Worm (Caenorhabditis elegans) whole organism, L1 larva: ENCODE data around the gene acs-14.

Experiments used
- C16A3.4 ChIP-seq: fragments of 150-350 bp; optimal IDR thresholded peaks from 2 replicates; lab custom pipeline; 2014; ENCODE audit warnings: missing biosample characterization, missing genetic modification characterization
- Y116A8C.19 ChIP-seq: sonication (generic microtip); optimal IDR thresholded peaks from 2 replicates; lab custom pipeline; 2016; ENCODE audit warnings: missing compliant biosample characterization, missing genetic modification characterization, borderline replicate concordance
- aha-1 ChIP-seq: fragments of 150-350 bp; optimal IDR thresholded peaks from 2 replicates; lab custom pipeline; 2014; ENCODE audit warnings: missing biosample characterization, missing genetic modification characterization
- ama-1 ChIP-seq: fragments of 150-350 bp; optimal IDR thresholded peaks from 2 replicates; lab custom pipeline; 2014
- blmp-1 ChIP-seq: fragments of 150-350 bp; optimal IDR thresholded peaks from 2 replicates; lab custom pipeline; 2014; ENCODE audit warnings: missing biosample characterization, missing genetic modification characterization
- ceh-88 ChIP-seq: fragments of 200-800 bp; sonication (Bioruptor generic); IDR thresholded peaks from 2 replicates; pipeline ENCODE4 v1.3.6; 2022; ENCODE audit warnings: missing genetic modification characterization, missing compliant biosample characterization
- ces-1 ChIP-seq: fragments of 150-350 bp; optimal IDR thresholded peaks from 2 replicates; lab custom pipeline; 2014; ENCODE audit warnings: missing biosample characterization, missing genetic modification reagents, missing genetic modification characterization
- efl-1 ChIP-seq, 4 experiments: fragments of 150-350 bp; optimal IDR thresholded peaks in 3 of 4; peaks in 1 of 4; 1 replicate in 1 of 4; 2 replicates in 3 of 4; lab custom pipeline; 2014; ENCODE audit warnings: missing biosample characterization in 2 of 4, missing genetic modification characterization in 2 of 4, missing genetic modification reagents in 2 of 4
- egl-13 ChIP-seq: sonication (generic microtip); optimal IDR thresholded peaks from 2 replicates; lab custom pipeline; 2016; ENCODE audit warnings: missing genotype, missing genetic modification reagents, missing genetic modification characterization, missing compliant biosample characterization
- egl-27 ChIP-seq, 2 experiments: fragments of 150-350 bp in 1 of 2; sonication (generic microtip); optimal IDR thresholded peaks; 3 replicates each; lab custom pipeline; 2017 to 2018; ENCODE audit warnings: missing biosample characterization in 2 of 2, missing genetic modification characterization in 2 of 2, missing genetic modification reagents in 2 of 2
- elt-2 ChIP-seq: sonication (generic microtip); optimal IDR thresholded peaks from 2 replicates; lab custom pipeline; 2016; ENCODE audit warnings: missing genetic modification characterization, mild to moderate bottlenecking, inconsistent platforms, missing compliant biosample characterization, missing genetic modification reagents
- elt-3 ChIP-seq, 6 experiments: fragments of 150-350 bp in 1 of 6; sonication (generic microtip); optimal IDR thresholded peaks; 2 replicates each; lab custom pipeline; 2017 to 2018; ENCODE audit warnings: missing biosample characterization in 6 of 6, missing genetic modification characterization in 6 of 6, inconsistent platforms in 1 of 6
- ets-5 ChIP-seq: fragments of 200-800 bp; sonication (Bioruptor generic); IDR thresholded peaks from 2 replicates; pipeline ENCODE4 v1.3.6; 2022; ENCODE audit warnings: missing genetic modification characterization, missing compliant biosample characterization
- fkh-10 ChIP-seq: sonication (generic microtip); optimal IDR thresholded peaks from 2 replicates; lab custom pipeline; 2017; ENCODE audit warnings: missing biosample characterization, missing genetic modification reagents, missing genetic modification characterization
- fkh-4 ChIP-seq: sonication (generic microtip); optimal IDR thresholded peaks from 2 replicates; lab custom pipeline; 2016; ENCODE audit warnings: missing compliant biosample characterization, missing genetic modification characterization, borderline replicate concordance
- fkh-8 ChIP-seq: sonication (generic microtip); optimal IDR thresholded peaks from 2 replicates; lab custom pipeline; 2016; ENCODE audit warnings: mild to moderate bottlenecking, missing genetic modification characterization, missing compliant biosample characterization
- fos-1 ChIP-seq: fragments of 150-350 bp; optimal IDR thresholded peaks from 2 replicates; lab custom pipeline; 2014; ENCODE audit warnings: missing biosample characterization, missing genetic modification characterization
- hlh-17 ChIP-seq: fragments of 200-800 bp; sonication (Bioruptor generic); optimal IDR thresholded peaks from 2 replicates; lab custom pipeline; 2018; ENCODE audit warnings: missing genetic modification characterization, mild to moderate bottlenecking, missing compliant biosample characterization, moderate library complexity, borderline replicate concordance
- hlh-4 ChIP-seq: sonication (generic microtip); optimal IDR thresholded peaks from 2 replicates; lab custom pipeline; 2016; ENCODE audit warnings: mild to moderate bottlenecking, missing genetic modification characterization, missing compliant biosample characterization
- hpl-2 ChIP-seq: fragments of 150-350 bp; optimal IDR thresholded peaks from 2 replicates; lab custom pipeline; 2014; ENCODE audit warnings: missing biosample characterization, missing genetic modification reagents, missing genetic modification characterization
- isw-1 ChIP-seq: fragments of 200-800 bp; sonication (Bioruptor generic); IDR thresholded peaks from 2 replicates; pipeline ENCODE4 v1.3.6; 2022; ENCODE audit warnings: missing genetic modification characterization, missing compliant biosample characterization
- jun-1 ChIP-seq: fragments of 150-350 bp; optimal IDR thresholded peaks from 2 replicates; lab custom pipeline; 2014; ENCODE audit warnings: missing biosample characterization, missing genetic modification reagents, missing genetic modification characterization
- lin-14 ChIP-seq: fragments of 200-800 bp; sonication (Bioruptor generic); optimal IDR thresholded peaks from 2 replicates; lab custom pipeline; 2018; ENCODE audit warnings: mild to moderate bottlenecking, missing genetic modification characterization, moderate library complexity, missing compliant biosample characterization
- lin-15B ChIP-seq: fragments of 150-350 bp; sonication (generic microtip); optimal IDR thresholded peaks from 3 replicates; lab custom pipeline; 2014; ENCODE audit warnings: missing biosample characterization, missing genetic modification characterization
- lin-35 ChIP-seq, 2 experiments: fragments of 150-350 bp; optimal IDR thresholded peaks; 2 replicates each; lab custom pipeline; 2014; ENCODE audit warnings: missing biosample characterization in 2 of 2, missing genetic modification characterization in 2 of 2, missing genetic modification reagents in 2 of 2
- lin-39 ChIP-seq: fragments of 150-350 bp; optimal IDR thresholded peaks from 2 replicates; lab custom pipeline; 2014; ENCODE audit warnings: missing biosample characterization, missing genetic modification reagents, missing genetic modification characterization
- lir-3 ChIP-seq: sonication (generic microtip); optimal IDR thresholded peaks from 2 replicates; lab custom pipeline; 2016; ENCODE audit warnings: mild to moderate bottlenecking, missing genetic modification characterization, moderate library complexity, missing compliant biosample characterization; ENCODE audit not compliant: poor library complexity
- lsy-2 ChIP-seq, 2 experiments: fragments of 150-350 bp; optimal IDR thresholded peaks; 2 replicates each; lab custom pipeline; 2014; ENCODE audit warnings: missing biosample characterization in 2 of 2, missing genetic modification characterization in 2 of 2
- mab-9 ChIP-seq: fragments of 200-800 bp; sonication (Bioruptor generic); IDR thresholded peaks from 2 replicates; pipeline ENCODE4 v1.3.6; 2022; ENCODE audit warnings: missing genetic modification reagents, missing genetic modification characterization, missing compliant biosample characterization
- mdl-1 ChIP-seq, 2 experiments: fragments of 150-350 bp; optimal IDR thresholded peaks; 2 replicates each; lab custom pipeline; 2014 to 2017; ENCODE audit warnings: missing biosample characterization in 2 of 2, missing genetic modification characterization in 2 of 2, inconsistent platforms in 1 of 2
- mef-2 ChIP-seq: fragments of 150-350 bp; optimal IDR thresholded peaks from 2 replicates; lab custom pipeline; 2014; ENCODE audit warnings: missing biosample characterization, missing genetic modification characterization
- nhr-12 ChIP-seq: sonication (generic microtip); optimal IDR thresholded peaks from 2 replicates; lab custom pipeline; 2017; ENCODE audit warnings: missing biosample characterization, missing genetic modification characterization
- nhr-19 ChIP-seq: fragments of 200-800 bp; sonication (Bioruptor generic); conservative IDR thresholded peaks from 2 replicates; pipeline ENCODE4 v1.3.6; 2022; ENCODE audit warnings: missing genetic modification characterization, missing compliant biosample characterization
- nhr-20 ChIP-seq: sonication (generic microtip); optimal IDR thresholded peaks from 2 replicates; lab custom pipeline; 2016; ENCODE audit warnings: mild to moderate bottlenecking, missing genetic modification characterization, missing compliant biosample characterization
- nhr-28 ChIP-seq: fragments of 150-350 bp; optimal IDR thresholded peaks from 2 replicates; lab custom pipeline; 2014; ENCODE audit warnings: missing biosample characterization, missing genetic modification characterization
- nhr-47 ChIP-seq: sonication (generic microtip); optimal IDR thresholded peaks from 2 replicates; lab custom pipeline; 2016; ENCODE audit warnings: mild to moderate bottlenecking, missing genetic modification characterization, moderate library complexity, missing compliant biosample characterization
- nhr-76 ChIP-seq: sonication (generic microtip); optimal IDR thresholded peaks from 2 replicates; lab custom pipeline; 2017; ENCODE audit warnings: missing biosample characterization, missing genetic modification characterization
- nhr-77 ChIP-seq: fragments of 150-350 bp; optimal IDR thresholded peaks from 2 replicates; lab custom pipeline; 2014; ENCODE audit warnings: missing biosample characterization, missing genetic modification characterization
- nhr-85 ChIP-seq: sonication (generic microtip); peaks from one replicate; lab custom pipeline; 2016; ENCODE audit warnings: missing genetic modification characterization, inconsistent platforms, missing compliant biosample characterization
- pax-3 ChIP-seq: fragments of 200-800 bp; sonication (Bioruptor generic); optimal IDR thresholded peaks from 2 replicates; lab custom pipeline; 2018; ENCODE audit warnings: mild to moderate bottlenecking, missing genetic modification characterization, moderate library complexity, missing compliant biosample characterization
- skn-1 ChIP-seq: fragments of 150-350 bp; optimal IDR thresholded peaks from 2 replicates; lab custom pipeline; 2014; ENCODE audit warnings: missing biosample characterization, missing genetic modification characterization
- snpc-4 ChIP-seq: fragments of 150-350 bp; optimal IDR thresholded peaks from 2 replicates; lab custom pipeline; 2014; ENCODE audit warnings: missing biosample characterization, missing genetic modification characterization
- sox-4 ChIP-seq: sonication (generic microtip); optimal IDR thresholded peaks from 2 replicates; lab custom pipeline; 2016; ENCODE audit warnings: missing genetic modification characterization, missing compliant biosample characterization
- swsn-7 ChIP-seq: sonication (generic microtip); optimal IDR thresholded peaks from 2 replicates; lab custom pipeline; 2016; ENCODE audit warnings: missing genetic modification characterization, missing compliant biosample characterization
- tbx-2 ChIP-seq: sonication (generic microtip); optimal IDR thresholded peaks from 2 replicates; lab custom pipeline; 2016; ENCODE audit warnings: missing genetic modification characterization, missing compliant biosample characterization
- tlp-1 ChIP-seq: fragments of 150-350 bp; optimal IDR thresholded peaks from 2 replicates; lab custom pipeline; 2014; ENCODE audit warnings: missing biosample characterization, missing genetic modification characterization
- unc-130 ChIP-seq: fragments of 150-350 bp; optimal IDR thresholded peaks from 2 replicates; lab custom pipeline; 2017; ENCODE audit warnings: missing biosample characterization, missing genetic modification characterization, inconsistent platforms
- unc-30 ChIP-seq: sonication (generic microtip); optimal IDR thresholded peaks from 2 replicates; lab custom pipeline; 2017; ENCODE audit warnings: missing biosample characterization, missing genetic modification characterization
- unc-86 ChIP-seq: sonication (generic microtip); optimal IDR thresholded peaks from 2 replicates; lab custom pipeline; 2016; ENCODE audit warnings: missing genetic modification characterization, missing compliant biosample characterization
- unc-98 ChIP-seq: fragments of 200-800 bp; sonication (Bioruptor generic); IDR thresholded peaks from 2 replicates; pipeline ENCODE4 v1.3.6; 2022; ENCODE audit warnings: missing genetic modification characterization, missing compliant biosample characterization
- vab-15 ChIP-seq: sonication (generic microtip); optimal IDR thresholded peaks from 2 replicates; lab custom pipeline; 2017; ENCODE audit warnings: missing genotype, mild to moderate bottlenecking, missing genetic modification characterization, missing compliant biosample characterization
- zag-1 ChIP-seq: fragments of 150-350 bp; optimal IDR thresholded peaks from 2 replicates; lab custom pipeline; 2014; ENCODE audit warnings: missing biosample characterization, missing genetic modification characterization
- ztf-4 ChIP-seq: fragments of 150-350 bp; optimal IDR thresholded peaks from 2 replicates; lab custom pipeline; 2014; ENCODE audit warnings: missing biosample characterization, missing genetic modification characterization

acs-14 gene

ce11 chrV:9545238-9545709 lies 37.3 kb downstream of the acs-14 start, which contains the start of the genes his-35 and his-41:
Gene his-35, minus strand, starts transcription at chrV:9545288.
Gene his-41, plus strand, starts transcription at chrV:9545536.
- no peak for TF ChIP-seq hpl-2 (GFP tag; lab: Kevin White, UChicago)
- TF ChIP-seq vab-15 (tag; lab: Kevin White, UChicago) = no peak
- no peak for TF ChIP-seq tlp-1
- peak; percentile 75 for TF ChIP-seq lin-14
- no peak for TF ChIP-seq elt-3 (tag; optimal IDR thresholded peaks at IDR 0.05; lab: Kevin White, UChicago)
- TF ChIP-seq nhr-20 (tag; lab: Kevin White, UChicago) = peak; percentile 77
- TF ChIP-seq snpc-4 = peak; percentile 12
- TF ChIP-seq nhr-12 (tag; lab: Kevin White, UChicago) = no peak
- TF ChIP-seq jun-1 (tag; lab: Kevin White, UChicago) = peak; percentile 72
- no peak for TF ChIP-seq nhr-76 (tag; lab: Kevin White, UChicago)
- no peak for TF ChIP-seq elt-2 (tag; lab: Kevin White, UChicago)
- no peak for TF ChIP-seq unc-30 (tag; lab: Kevin White, UChicago)
- TF ChIP-seq unc-130 (tag; lab: Kevin White, UChicago) = peak; percentile 3
- peak; percentile 8 for TF ChIP-seq fkh-10
- TF ChIP-seq egl-13 = peak; percentile 72
- TF ChIP-seq lin-35 (GFP tag; optimal IDR thresholded peaks at IDR 0.05; lab: Kevin White, UChicago) = peak; percentile 22 to 57
- no peak for TF ChIP-seq lir-3 (tag; lab: Kevin White, UChicago)
- no peak for TF ChIP-seq ets-5 (GFP tag; lab: Robert Waterston, UW)
- TF ChIP-seq aha-1 (tag; lab: Kevin White, UChicago) = no peak
- TF ChIP-seq hlh-17 = no peak
- no peak for TF ChIP-seq ztf-4 (tag; lab: Kevin White, UChicago)
- no peak for TF ChIP-seq lin-15B (tag; lab: Kevin White, UChicago)
- 0 out of 2 replicates have a peak, but pooled peaks have one; percentile 10 for TF ChIP-seq ceh-88 (GFP tag; lab: Robert Waterston, UW)
- no peak for TF ChIP-seq Y116A8C.19 (tag; lab: Kevin White, UChicago)
- no peak for TF ChIP-seq nhr-28
- TF ChIP-seq mdl-1 (tag; optimal IDR thresholded peaks at IDR 0.05; lab: Kevin White, UChicago) = peak in 1 of 2 experiments; percentile 39
- peak; percentile 59 for TF ChIP-seq unc-86 (tag; lab: Kevin White, UChicago)
- no peak for TF ChIP-seq blmp-1 (tag; lab: Kevin White, UChicago)
- peak; percentile 74 for TF ChIP-seq swsn-7
- peak; percentile 33 to 47 for TF ChIP-seq lsy-2 (tag; optimal IDR thresholded peaks at IDR 0.05; lab: Kevin White, UChicago)
- peak; percentile 69 for TF ChIP-seq tbx-2 (tag; lab: Kevin White, UChicago)
- no peak for TF ChIP-seq egl-27 (tag; optimal IDR thresholded peaks at IDR 0.05; lab: Kevin White, UChicago)
- peak; percentile 67 for TF ChIP-seq nhr-19 (GFP tag; lab: Robert Waterston, UW)
- peak; percentile 77 for TF ChIP-seq skn-1 (tag; lab: Kevin White, UChicago)
- TF ChIP-seq mef-2 (tag; lab: Kevin White, UChicago) = no peak
- TF ChIP-seq nhr-47 (tag; lab: Kevin White, UChicago) = peak; percentile 87
- TF ChIP-seq lin-39 (tag; lab: Kevin White, UChicago) = no peak
- TF ChIP-seq ces-1 = no peak
- no peak for TF ChIP-seq C16A3.4 (tag; lab: Kevin White, UChicago)
- TF ChIP-seq nhr-85 (tag; lab: Kevin White, UChicago) = no peak
- TF ChIP-seq nhr-77 (tag; lab: Kevin White, UChicago) = peak; percentile 23
- no peak for TF ChIP-seq unc-98 (GFP tag; lab: Robert Waterston, UW)
- TF ChIP-seq zag-1 (tag; lab: Kevin White, UChicago) = no peak
- TF ChIP-seq efl-1 (optimal IDR thresholded peaks at IDR 0.05; lab: Kevin White, UChicago) = peak; percentile 60 to 63
- TF ChIP-seq efl-1 (GFP tag; optimal IDR thresholded peaks at IDR 0.05 in 1 of 2; lab: Kevin White, UChicago) = peak; percentile 53 to 93
- peak; percentile 24 for TF ChIP-seq fos-1
- peak; percentile 60 for TF ChIP-seq ama-1 (lab: Kevin White, UChicago)
- no peak for TF ChIP-seq sox-4 (tag; lab: Kevin White, UChicago)
- TF ChIP-seq pax-3 = peak; percentile 7
- no peak for TF ChIP-seq fkh-4 (tag; lab: Kevin White, UChicago)
- peak; percentile 31; the same call in 1 of the 2 replicates for TF ChIP-seq isw-1 (GFP tag; lab: Robert Waterston, UW)
- TF ChIP-seq hlh-4 = no peak
- peak; percentile 69 for TF ChIP-seq fkh-8 (tag; lab: Kevin White, UChicago)
- TF ChIP-seq mab-9 (GFP tag; lab: Robert Waterston, UW) = peak; percentile 45; the same call in 1 of the 2 replicates
